Fruit fly (Drosophila melanogaster) Kc167 (cell line): ENCODE data around the gene CG11670.

Experiments
- h ChIP-seq: fragments of >200 bp; optimal IDR thresholded peaks from 3 replicates; lab custom pipeline; 2018; ENCODE audit warnings: missing external identifiers
- insv ChIP-seq: fragments of >200 bp; optimal IDR thresholded peaks from 3 replicates; lab custom pipeline; 2018; ENCODE audit warnings: missing external identifiers
- psq ChIP-seq: fragments of >200 bp; optimal IDR thresholded peaks from 2 replicates; lab custom pipeline; 2017; ENCODE audit warnings: missing external identifiers
- ttk ChIP-seq: sonication (Bioruptor generic); optimal IDR thresholded peaks from 2 replicates; lab custom pipeline; 2017; ENCODE audit warnings: missing external identifiers

DNA sequence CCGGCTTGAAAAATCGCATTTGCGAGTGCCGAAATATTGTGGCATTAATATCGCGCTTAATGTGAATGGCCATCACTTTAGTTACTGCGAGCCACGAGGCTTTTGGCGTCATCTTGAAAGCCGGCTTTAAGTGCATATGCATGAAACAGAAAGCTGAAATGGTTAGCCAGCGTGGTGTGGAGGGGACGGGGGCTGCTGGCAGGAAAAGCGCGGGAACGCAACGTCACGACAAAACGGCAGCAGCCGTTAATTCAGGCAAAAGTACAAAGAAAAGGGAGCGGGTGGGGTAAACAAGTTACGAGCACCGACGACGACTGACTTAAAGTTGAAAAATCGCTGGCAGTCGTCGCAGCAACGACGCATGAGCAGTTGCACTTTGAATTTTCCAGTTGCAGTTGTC, 26.4 kb upstream of the CG11670 start:
- TF ChIP-seq h: no peak
- no peak for TF ChIP-seq psq (lab: Kevin White, UChicago)
- TF ChIP-seq ttk (lab: Kevin White, UChicago): no peak
- TF ChIP-seq insv: no peak
